Worm (Caenorhabditis elegans) whole organism, L1 larva: Measurements from ENCODE around the gene srlf-11.

Experiments
- C34B4.2 ChIP-seq: sonication (generic microtip); optimal IDR thresholded peaks from 2 replicates; lab custom pipeline; 2017; ENCODE audit warnings: mild to moderate bottlenecking, missing genetic modification characterization, missing compliant biosample characterization
- alr-1 ChIP-seq: fragments of 200-800 bp; sonication (Bioruptor generic); optimal IDR thresholded peaks from 2 replicates; lab custom pipeline; 2018; ENCODE audit warnings: borderline replicate concordance, mild to moderate bottlenecking, missing genetic modification characterization, missing compliant biosample characterization
- aly-2 ChIP-seq: fragments of 150-350 bp; optimal IDR thresholded peaks from 2 replicates; lab custom pipeline; 2014; ENCODE audit warnings: missing biosample characterization, missing genetic modification characterization
- blmp-1 ChIP-seq: fragments of 150-350 bp; optimal IDR thresholded peaks from 2 replicates; lab custom pipeline; 2014; ENCODE audit warnings: missing biosample characterization, missing genetic modification characterization
- ceh-8 ChIP-seq: fragments of 200-800 bp; sonication (Bioruptor generic); optimal IDR thresholded peaks from 2 replicates; lab custom pipeline; 2018; ENCODE audit warnings: mild to moderate bottlenecking, missing genetic modification characterization, moderate library complexity, missing compliant biosample characterization
- ceh-82 ChIP-seq, 3 experiments: fragments of 150-350 bp in 1 of 3; sonication (generic microtip) in 2 of 3; optimal IDR thresholded peaks; 2 replicates each; lab custom pipeline; 2014 to 2017; ENCODE audit warnings: missing biosample characterization in 3 of 3, missing genetic modification characterization in 3 of 3
- ceh-88 ChIP-seq: fragments of 200-800 bp; sonication (Bioruptor generic); IDR thresholded peaks from 2 replicates; pipeline ENCODE4 v1.3.6; 2022; ENCODE audit warnings: missing genetic modification characterization, missing compliant biosample characterization
- egl-13 ChIP-seq: sonication (generic microtip); optimal IDR thresholded peaks from 2 replicates; lab custom pipeline; 2016; ENCODE audit warnings: missing genotype, missing genetic modification reagents, missing genetic modification characterization, missing compliant biosample characterization
- egl-27 ChIP-seq, 2 experiments: fragments of 150-350 bp in 1 of 2; sonication (generic microtip); optimal IDR thresholded peaks; 3 replicates each; lab custom pipeline; 2017 to 2018; ENCODE audit warnings: missing biosample characterization in 2 of 2, missing genetic modification characterization in 2 of 2, missing genetic modification reagents in 2 of 2
- elt-2 ChIP-seq: sonication (generic microtip); optimal IDR thresholded peaks from 2 replicates; lab custom pipeline; 2016; ENCODE audit warnings: missing genetic modification characterization, mild to moderate bottlenecking, inconsistent platforms, missing compliant biosample characterization, missing genetic modification reagents
- elt-3 ChIP-seq, 6 experiments: fragments of 150-350 bp in 1 of 6; sonication (generic microtip); optimal IDR thresholded peaks; 2 replicates each; lab custom pipeline; 2017 to 2018; ENCODE audit warnings: missing biosample characterization in 6 of 6, missing genetic modification characterization in 6 of 6, inconsistent platforms in 1 of 6
- fkh-10 ChIP-seq: sonication (generic microtip); optimal IDR thresholded peaks from 2 replicates; lab custom pipeline; 2017; ENCODE audit warnings: missing biosample characterization, missing genetic modification reagents, missing genetic modification characterization
- fos-1 ChIP-seq: fragments of 150-350 bp; optimal IDR thresholded peaks from 2 replicates; lab custom pipeline; 2014; ENCODE audit warnings: missing biosample characterization, missing genetic modification characterization
- hlh-17 ChIP-seq: fragments of 200-800 bp; sonication (Bioruptor generic); optimal IDR thresholded peaks from 2 replicates; lab custom pipeline; 2018; ENCODE audit warnings: missing genetic modification characterization, mild to moderate bottlenecking, missing compliant biosample characterization, moderate library complexity, borderline replicate concordance
- hlh-4 ChIP-seq: sonication (generic microtip); optimal IDR thresholded peaks from 2 replicates; lab custom pipeline; 2016; ENCODE audit warnings: mild to moderate bottlenecking, missing genetic modification characterization, missing compliant biosample characterization
- irx-1 ChIP-seq: sonication (generic microtip); optimal IDR thresholded peaks from 2 replicates; lab custom pipeline; 2016; ENCODE audit warnings: missing genetic modification characterization, missing compliant biosample characterization
- isw-1 ChIP-seq: fragments of 200-800 bp; sonication (Bioruptor generic); IDR thresholded peaks from 2 replicates; pipeline ENCODE4 v1.3.6; 2022; ENCODE audit warnings: missing genetic modification characterization, missing compliant biosample characterization
- jun-1 ChIP-seq: fragments of 150-350 bp; optimal IDR thresholded peaks from 2 replicates; lab custom pipeline; 2014; ENCODE audit warnings: missing biosample characterization, missing genetic modification reagents, missing genetic modification characterization
- lin-14 ChIP-seq: fragments of 200-800 bp; sonication (Bioruptor generic); optimal IDR thresholded peaks from 2 replicates; lab custom pipeline; 2018; ENCODE audit warnings: mild to moderate bottlenecking, missing genetic modification characterization, moderate library complexity, missing compliant biosample characterization
- mdl-1 ChIP-seq, 2 experiments: fragments of 150-350 bp; optimal IDR thresholded peaks; 2 replicates each; lab custom pipeline; 2014 to 2017; ENCODE audit warnings: missing biosample characterization in 2 of 2, missing genetic modification characterization in 2 of 2, inconsistent platforms in 1 of 2
- mep-1 ChIP-seq: fragments of 150-350 bp; optimal IDR thresholded peaks from 2 replicates; lab custom pipeline; 2014; ENCODE audit warnings: missing biosample characterization, missing genetic modification characterization
- nhr-19 ChIP-seq: fragments of 200-800 bp; sonication (Bioruptor generic); conservative IDR thresholded peaks from 2 replicates; pipeline ENCODE4 v1.3.6; 2022; ENCODE audit warnings: missing genetic modification characterization, missing compliant biosample characterization
- nhr-20 ChIP-seq: sonication (generic microtip); optimal IDR thresholded peaks from 2 replicates; lab custom pipeline; 2016; ENCODE audit warnings: mild to moderate bottlenecking, missing genetic modification characterization, missing compliant biosample characterization
- nhr-76 ChIP-seq: sonication (generic microtip); optimal IDR thresholded peaks from 2 replicates; lab custom pipeline; 2017; ENCODE audit warnings: missing biosample characterization, missing genetic modification characterization
- nhr-77 ChIP-seq: fragments of 150-350 bp; optimal IDR thresholded peaks from 2 replicates; lab custom pipeline; 2014; ENCODE audit warnings: missing biosample characterization, missing genetic modification characterization
- nhr-85 ChIP-seq: sonication (generic microtip); peaks from one replicate; lab custom pipeline; 2016; ENCODE audit warnings: missing genetic modification characterization, inconsistent platforms, missing compliant biosample characterization
- nhr-90 ChIP-seq: sonication (generic microtip); optimal IDR thresholded peaks from 2 replicates; lab custom pipeline; 2016; ENCODE audit warnings: mild to moderate bottlenecking, missing genetic modification characterization, missing compliant biosample characterization; ENCODE audit not compliant: poor library complexity
- rnt-1 ChIP-seq: sonication (generic microtip); optimal IDR thresholded peaks from 2 replicates; lab custom pipeline; 2016; ENCODE audit warnings: mild to moderate bottlenecking, missing genetic modification characterization, moderate library complexity, missing compliant biosample characterization
- swsn-7 ChIP-seq: sonication (generic microtip); optimal IDR thresholded peaks from 2 replicates; lab custom pipeline; 2016; ENCODE audit warnings: missing genetic modification characterization, missing compliant biosample characterization
- tbx-2 ChIP-seq: sonication (generic microtip); optimal IDR thresholded peaks from 2 replicates; lab custom pipeline; 2016; ENCODE audit warnings: missing genetic modification characterization, missing compliant biosample characterization
- unc-130 ChIP-seq: fragments of 150-350 bp; optimal IDR thresholded peaks from 2 replicates; lab custom pipeline; 2017; ENCODE audit warnings: missing biosample characterization, missing genetic modification characterization, inconsistent platforms
- unc-62 ChIP-seq: fragments of 150-350 bp; optimal IDR thresholded peaks from 2 replicates; lab custom pipeline; 2014; ENCODE audit warnings: missing biosample characterization, missing genetic modification reagents, missing genetic modification characterization
- unc-86 ChIP-seq: sonication (generic microtip); optimal IDR thresholded peaks from 2 replicates; lab custom pipeline; 2016; ENCODE audit warnings: missing genetic modification characterization, missing compliant biosample characterization
- vab-15 ChIP-seq: sonication (generic microtip); optimal IDR thresholded peaks from 2 replicates; lab custom pipeline; 2017; ENCODE audit warnings: missing genotype, mild to moderate bottlenecking, missing genetic modification characterization, missing compliant biosample characterization
- ztf-11 ChIP-seq, 2 experiments: sonication (generic microtip); optimal IDR thresholded peaks; 2 replicates each; lab custom pipeline; 2016 to 2017; ENCODE audit warnings: missing genetic modification characterization in 2 of 2, missing biosample characterization in 1 of 2, missing compliant biosample characterization in 1 of 2
- ztf-4 ChIP-seq: fragments of 150-350 bp; optimal IDR thresholded peaks from 2 replicates; lab custom pipeline; 2014; ENCODE audit warnings: missing biosample characterization, missing genetic modification characterization

The srlf-11 gene

DNA sequence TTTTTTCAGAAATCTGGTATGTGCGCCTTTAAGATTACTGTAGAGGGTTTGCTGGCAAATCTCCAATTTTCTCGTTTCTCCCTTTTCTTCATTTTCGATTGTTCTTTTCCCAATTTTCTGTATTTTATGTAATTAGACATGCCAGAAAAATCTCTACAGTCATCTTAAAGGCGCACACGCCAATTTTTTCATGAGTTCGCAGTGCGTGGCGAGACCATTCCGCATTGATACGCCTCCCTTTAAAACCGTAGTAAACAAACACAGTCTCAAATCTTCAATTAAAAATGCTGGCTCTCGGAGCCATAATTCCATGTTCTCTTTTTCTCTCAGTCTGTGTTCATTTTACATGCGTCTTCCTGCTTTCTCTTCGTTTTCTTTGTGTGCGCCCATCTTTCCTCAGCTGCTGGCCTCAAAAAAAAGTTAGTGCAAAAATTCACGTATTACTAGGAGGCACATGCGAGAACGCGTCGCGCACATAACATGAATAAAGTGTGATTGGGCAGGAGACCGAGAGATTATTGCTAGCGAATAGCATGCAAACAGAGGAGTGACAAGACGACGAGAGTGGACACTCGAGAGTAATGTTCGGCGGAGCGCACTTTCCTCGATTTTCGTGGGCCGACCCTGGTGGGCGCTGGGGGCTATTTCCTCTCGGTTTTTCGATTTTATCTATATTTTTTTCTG is 33.2 kb upstream of the srlf-11 start (continued):
- TF ChIP-seq nhr-76 (tag; lab: Kevin White, UChicago), result no peak
- peak; percentile 82 for TF ChIP-seq nhr-19 (GFP tag; lab: Robert Waterston, UW)
- peak; percentile 5 for TF ChIP-seq fkh-10 (GFP tag; lab: Kevin White, UChicago)
- TF ChIP-seq jun-1 (tag; lab: Kevin White, UChicago), result peak; percentile 45
- peak; percentile 49 for TF ChIP-seq nhr-90 (tag; lab: Kevin White, UChicago)
- no peak for TF ChIP-seq hlh-17 (GFP tag; lab: Kevin White, UChicago)
- TF ChIP-seq elt-3 (tag; optimal IDR thresholded peaks at IDR 0.05; lab: Kevin White, UChicago), result peak in 1 of 6 experiments; percentile 57
- no peak for TF ChIP-seq egl-13 (tag; lab: Kevin White, UChicago)
- peak; percentile 81 for TF ChIP-seq mep-1 (tag; lab: Kevin White, UChicago)
- TF ChIP-seq mdl-1 (tag; optimal IDR thresholded peaks at IDR 0.05; lab: Kevin White, UChicago), result peak in 1 of 2 experiments; percentile 93
- peak; percentile 70 for TF ChIP-seq rnt-1 (tag; lab: Kevin White, UChicago)
- peak; percentile 72 for TF ChIP-seq irx-1 (tag; lab: Kevin White, UChicago)
- TF ChIP-seq unc-86 (tag; lab: Kevin White, UChicago), result peak; percentile 75
- TF ChIP-seq ceh-88 (GFP tag; lab: Robert Waterston, UW), result peak; percentile 46; the same call in 1 of the 2 replicates
- TF ChIP-seq hlh-4, result no peak
- TF ChIP-seq ceh-8 (GFP tag; lab: Kevin White, UChicago), result peak; percentile 63
- peak; percentile 75 for TF ChIP-seq nhr-77
- peak; percentile 48 to 81 (median 50) for TF ChIP-seq ceh-82 (tag; optimal IDR thresholded peaks at IDR 0.05; lab: Kevin White, UChicago)
- TF ChIP-seq ztf-4 (tag; lab: Kevin White, UChicago), result peak; percentile 21

DNA sequence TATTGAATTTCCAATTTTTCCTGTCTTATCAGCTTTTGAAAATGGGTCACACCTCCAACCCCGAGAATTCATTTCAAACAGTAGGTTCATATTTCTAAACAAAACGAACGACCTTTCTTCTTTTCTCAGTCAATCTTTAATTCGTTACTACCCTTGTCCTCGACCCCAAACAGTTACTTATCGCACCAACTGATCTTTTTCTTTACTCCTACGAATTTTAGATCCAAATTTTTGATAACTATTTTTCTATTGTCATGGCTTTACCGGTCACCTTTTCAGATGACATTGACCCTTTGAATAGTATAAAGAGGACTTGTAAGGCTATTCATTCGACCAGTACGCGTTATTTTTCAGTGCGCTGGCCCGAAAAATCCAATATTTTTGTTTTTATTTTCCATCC is 30.3 kb upstream of the srlf-11 start:
- no peak for TF ChIP-seq ceh-82 (tag; optimal IDR thresholded peaks at IDR 0.05; lab: Kevin White, UChicago)
- TF ChIP-seq swsn-7 (tag; lab: Kevin White, UChicago), result no peak
- TF ChIP-seq nhr-85 (tag; lab: Kevin White, UChicago), result peak; percentile 49
- no peak for TF ChIP-seq nhr-90 (tag; lab: Kevin White, UChicago)
- no peak for TF ChIP-seq hlh-17 (GFP tag; lab: Kevin White, UChicago)

DNA sequence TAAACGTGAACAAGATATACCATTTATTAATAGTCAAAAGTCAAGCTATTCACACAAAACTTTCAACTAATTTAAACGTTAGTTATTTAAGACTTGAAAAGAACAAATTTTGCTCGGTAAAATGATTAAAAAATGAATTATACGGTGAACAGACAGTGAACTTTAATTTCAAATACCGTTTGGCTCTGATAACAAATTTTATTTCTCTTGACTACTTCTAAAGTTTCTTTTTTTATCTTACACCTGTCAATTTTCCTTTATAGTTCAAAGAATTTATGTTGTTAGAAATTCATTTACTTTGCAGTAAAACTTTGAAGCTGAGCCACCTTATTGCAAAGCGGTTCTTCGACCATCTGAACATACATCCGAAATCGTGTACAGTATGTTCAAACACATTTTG is 29.6 kb upstream of the srlf-11 start, which contains the start of gene ZK593.3:
Gene ZK593.3 (plus strand): TSS at position 301 of the 400 bp plus-strand sequence.
- TF ChIP-seq fos-1 (tag; lab: Kevin White, UChicago) (no peak), isw-1 (no peak), lin-14 (GFP tag; lab: Kevin White, UChicago) (no peak), mdl-1 (tag; optimal IDR thresholded peaks at IDR 0.05; lab: Kevin White, UChicago) (no peak), nhr-20 (no peak), unc-130 (tag; lab: Kevin White, UChicago) (no peak), tbx-2 (tag; lab: Kevin White, UChicago) (no peak), unc-62 (GFP tag; lab: Kevin White, UChicago) (no peak), aly-2 (tag; lab: Kevin White, UChicago) (no peak), ztf-11 (tag; optimal IDR thresholded peaks at IDR 0.05; lab: Kevin White, UChicago) (no peak), C34B4.2 (no peak), vab-15 (tag; lab: Kevin White, UChicago) (no peak), blmp-1 (no peak), egl-27 (tag; optimal IDR thresholded peaks at IDR 0.05; lab: Kevin White, UChicago) (no peak), elt-2 (tag; lab: Kevin White, UChicago) (no peak), nhr-77 (no peak), alr-1 (tag; lab: Kevin White, UChicago) (no peak), ztf-4 (tag; lab: Kevin White, UChicago) (no peak)
